Worm (Caenorhabditis elegans) whole organism, L1 larva: ENCODE results near the gene pek-1.

Experiments
- F16B12.6 ChIP-seq: fragments of 150-350 bp; optimal IDR thresholded peaks from 2 replicates; lab custom pipeline; 2014; ENCODE audit warnings: missing biosample characterization, missing genetic modification characterization
- ama-1 ChIP-seq: fragments of 150-350 bp; optimal IDR thresholded peaks from 2 replicates; lab custom pipeline; 2014
- ceh-82 ChIP-seq, 3 experiments: fragments of 150-350 bp in 1 of 3; sonication (generic microtip) in 2 of 3; optimal IDR thresholded peaks; 2 replicates each; lab custom pipeline; 2014 to 2017; ENCODE audit warnings: missing biosample characterization in 3 of 3, missing genetic modification characterization in 3 of 3
- ces-1 ChIP-seq: fragments of 150-350 bp; optimal IDR thresholded peaks from 2 replicates; lab custom pipeline; 2014; ENCODE audit warnings: missing biosample characterization, missing genetic modification reagents, missing genetic modification characterization
- fos-1 ChIP-seq: fragments of 150-350 bp; optimal IDR thresholded peaks from 2 replicates; lab custom pipeline; 2014; ENCODE audit warnings: missing biosample characterization, missing genetic modification characterization
- nhr-11 ChIP-seq: fragments of 150-350 bp; optimal IDR thresholded peaks from 2 replicates; lab custom pipeline; 2014; ENCODE audit warnings: missing biosample characterization, missing genetic modification characterization
- nhr-84 ChIP-seq: sonication (generic microtip); optimal IDR thresholded peaks from 2 replicates; lab custom pipeline; 2017; ENCODE audit warnings: missing biosample characterization, missing genetic modification characterization
- nhr-85 ChIP-seq: sonication (generic microtip); peaks from one replicate; lab custom pipeline; 2016; ENCODE audit warnings: missing genetic modification characterization, inconsistent platforms, missing compliant biosample characterization
- snpc-4 ChIP-seq: fragments of 150-350 bp; optimal IDR thresholded peaks from 2 replicates; lab custom pipeline; 2014; ENCODE audit warnings: missing biosample characterization, missing genetic modification characterization
- sox-4 ChIP-seq: sonication (generic microtip); optimal IDR thresholded peaks from 2 replicates; lab custom pipeline; 2016; ENCODE audit warnings: missing genetic modification characterization, missing compliant biosample characterization
- sptf-1 ChIP-seq: fragments of 150-350 bp; optimal IDR thresholded peaks from 2 replicates; lab custom pipeline; 2014; ENCODE audit warnings: missing biosample characterization, missing genetic modification characterization
- swsn-7 ChIP-seq: sonication (generic microtip); optimal IDR thresholded peaks from 2 replicates; lab custom pipeline; 2016; ENCODE audit warnings: missing genetic modification characterization, missing compliant biosample characterization
- unc-98 ChIP-seq: fragments of 200-800 bp; sonication (Bioruptor generic); IDR thresholded peaks from 2 replicates; pipeline ENCODE4 v1.3.6; 2022; ENCODE audit warnings: missing genetic modification characterization, missing compliant biosample characterization
- ztf-4 ChIP-seq: fragments of 150-350 bp; optimal IDR thresholded peaks from 2 replicates; lab custom pipeline; 2014; ENCODE audit warnings: missing biosample characterization, missing genetic modification characterization

DNA sequence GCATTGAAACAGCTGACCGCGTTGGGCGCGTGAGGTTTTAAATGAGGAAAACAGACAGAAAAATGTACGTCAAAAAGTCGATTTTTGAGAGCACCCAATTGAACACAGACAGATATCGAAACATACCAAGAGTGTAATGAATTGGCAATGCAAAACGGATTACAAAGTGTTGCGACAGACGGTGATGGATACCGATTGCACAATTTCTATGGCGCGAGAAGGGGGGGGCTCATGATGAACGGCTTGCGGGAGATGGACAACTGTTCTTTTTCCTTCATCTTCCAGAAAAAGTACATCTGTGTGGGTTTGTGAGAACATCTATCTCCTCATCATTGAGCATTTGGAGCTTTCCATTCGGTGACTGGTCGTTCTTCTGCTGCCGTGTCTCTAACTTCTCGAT lies 48.9 kb upstream of the pek-1 start:
- no peak for TF ChIP-seq sptf-1 (tag; lab: Kevin White, UChicago)
- no peak for TF ChIP-seq ztf-4
- no peak for TF ChIP-seq nhr-11 (tag; lab: Kevin White, UChicago)
- no peak for TF ChIP-seq nhr-84
- no peak for TF ChIP-seq ceh-82 (tag; optimal IDR thresholded peaks at IDR 0.05; lab: Kevin White, UChicago)
- TF ChIP-seq ces-1 (GFP tag; lab: Kevin White, UChicago), result no peak
- no peak for TF ChIP-seq ama-1 (lab: Kevin White, UChicago)
- no peak for TF ChIP-seq swsn-7 (tag; lab: Kevin White, UChicago)
- no peak for TF ChIP-seq snpc-4
- no peak for TF ChIP-seq fos-1 (tag; lab: Kevin White, UChicago)
- no peak for TF ChIP-seq sox-4 (tag; lab: Kevin White, UChicago)
- no peak for TF ChIP-seq unc-98 (GFP tag; lab: Robert Waterston, UW)
- no peak for TF ChIP-seq nhr-85 (tag; lab: Kevin White, UChicago)
- TF ChIP-seq F16B12.6 (tag; lab: Kevin White, UChicago), result no peak
